Worm (Caenorhabditis elegans) whole organism, midembryonic: ENCODE measurements around the gene lipl-7.

Experiments used
- T22C8.4 ChIP-seq: fragments of 200-800 bp; sonication (Bioruptor generic); IDR thresholded peaks from 2 replicates; pipeline ENCODE4 v1.3.6; 2022; ENCODE audit warnings: missing genetic modification characterization, missing compliant biosample characterization
- cog-1 ChIP-seq: sonication (generic microtip); optimal IDR thresholded peaks from 2 replicates; lab custom pipeline; 2016; ENCODE audit warnings: missing genetic modification characterization, missing compliant biosample characterization
- flt-1 ChIP-seq: fragments of 200-800 bp; sonication (Bioruptor generic); IDR thresholded peaks from 2 replicates; pipeline ENCODE4 v1.3.6; 2022; ENCODE audit warnings: missing genetic modification characterization, missing compliant biosample characterization
- klf-2 ChIP-seq: fragments of 200-800 bp; sonication (Bioruptor generic); conservative IDR thresholded peaks from 2 replicates; pipeline ENCODE4 v1.3.6; 2022; ENCODE audit warnings: missing genetic modification reagents, missing genetic modification characterization, missing compliant biosample characterization
- med-1 ChIP-seq: sonication (generic microtip); optimal IDR thresholded peaks from 2 replicates; lab custom pipeline; 2017; ENCODE audit warnings: missing genetic modification characterization, mild to moderate bottlenecking, missing compliant biosample characterization, antibody characterized with exemption, missing genetic modification reagents; ENCODE audit not compliant: insufficient read depth
- ref-1 ChIP-seq: fragments of 200-800 bp; sonication (Bioruptor generic); conservative IDR thresholded peaks from 2 replicates; pipeline ENCODE4 v1.3.6; 2022; ENCODE audit warnings: missing genetic modification reagents, missing genetic modification characterization, missing compliant biosample characterization
- tab-1 ChIP-seq: fragments of 200-800 bp; sonication (Bioruptor generic); IDR thresholded peaks from 2 replicates; pipeline ENCODE4 v1.3.6; 2022; ENCODE audit warnings: missing genetic modification characterization, missing compliant biosample characterization
- ztf-23 ChIP-seq: fragments of 200-800 bp; sonication (Bioruptor generic); IDR thresholded peaks from 2 replicates; pipeline ENCODE4 v1.3.6; 2022; ENCODE audit warnings: missing genetic modification reagents, missing genetic modification characterization, missing compliant biosample characterization
- ztf-29 ChIP-seq: fragments of 200-800 bp; sonication (Bioruptor generic); IDR thresholded peaks from 2 replicates; pipeline ENCODE4 v1.3.6; 2022; ENCODE audit warnings: missing genetic modification reagents, missing genetic modification characterization, missing compliant biosample characterization

Gene lipl-7

DNA sequence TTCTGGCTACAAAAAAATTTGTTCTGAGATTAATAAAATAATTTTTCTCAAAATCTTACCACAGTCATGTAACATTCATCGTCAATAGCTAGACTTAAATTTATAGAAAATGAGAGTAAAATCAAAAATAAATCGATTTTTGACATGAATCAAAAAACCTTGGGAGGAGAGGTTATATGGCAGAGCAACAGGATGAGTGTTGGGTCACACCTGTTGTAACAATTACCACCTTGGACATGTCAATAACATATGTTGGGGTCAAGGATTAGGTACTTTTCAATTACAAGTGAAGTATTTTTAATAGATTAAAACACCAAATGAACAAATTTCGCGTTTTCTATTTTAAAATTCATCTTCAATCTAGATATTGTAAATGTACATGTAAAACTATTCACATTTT is at the start of gene lipl-7:
lipl-7 (minus strand) TSS at position 165 of the 400 bp plus-strand sequence.
- no peak for TF ChIP-seq med-1 (GFP tag; lab: Kevin White, UChicago)
- TF ChIP-seq flt-1 (GFP tag; lab: Robert Waterston, UW): no peak
- no peak for TF ChIP-seq ztf-29 (GFP tag; lab: Robert Waterston, UW)
- no peak for TF ChIP-seq ref-1 (GFP tag; lab: Robert Waterston, UW)
- TF ChIP-seq klf-2 (GFP tag; lab: Robert Waterston, UW): no peak
- TF ChIP-seq tab-1 (GFP tag; lab: Robert Waterston, UW): no peak
- no peak for TF ChIP-seq T22C8.4 (GFP tag; lab: Robert Waterston, UW)
- no peak for TF ChIP-seq cog-1 (tag; lab: Kevin White, UChicago)
- no peak for TF ChIP-seq ztf-23 (GFP tag; lab: Robert Waterston, UW)

DNA sequence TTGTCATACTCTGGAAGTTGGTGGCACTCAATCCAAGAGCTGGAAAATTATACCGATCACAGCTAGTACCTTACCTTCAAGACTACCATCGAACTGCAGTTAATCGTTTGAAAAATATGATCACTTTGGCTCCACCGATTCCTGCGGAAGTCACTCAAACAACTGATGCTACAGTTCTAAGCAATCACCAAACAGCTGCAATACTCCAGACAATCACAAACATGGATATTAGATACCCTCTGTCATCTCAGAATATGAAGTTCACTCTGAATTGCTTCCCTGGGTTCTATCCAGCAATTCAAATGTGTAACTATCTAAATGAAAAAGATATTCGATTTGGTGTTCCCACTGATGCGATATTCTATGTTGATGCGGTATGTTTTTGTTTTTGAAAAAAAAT is 47.0 kb upstream of the lipl-7 start:
- TF ChIP-seq cog-1 (tag; lab: Kevin White, UChicago) (no peak), flt-1 (GFP tag; lab: Robert Waterston, UW) (no peak), T22C8.4 (GFP tag; lab: Robert Waterston, UW) (no peak), ztf-29 (GFP tag; lab: Robert Waterston, UW) (no peak), tab-1 (GFP tag; lab: Robert Waterston, UW) (no peak), ztf-23 (GFP tag; lab: Robert Waterston, UW) (no peak), klf-2 (GFP tag; lab: Robert Waterston, UW) (no peak), ref-1 (GFP tag; lab: Robert Waterston, UW) (no peak), med-1 (GFP tag; lab: Kevin White, UChicago) (no peak)

DNA sequence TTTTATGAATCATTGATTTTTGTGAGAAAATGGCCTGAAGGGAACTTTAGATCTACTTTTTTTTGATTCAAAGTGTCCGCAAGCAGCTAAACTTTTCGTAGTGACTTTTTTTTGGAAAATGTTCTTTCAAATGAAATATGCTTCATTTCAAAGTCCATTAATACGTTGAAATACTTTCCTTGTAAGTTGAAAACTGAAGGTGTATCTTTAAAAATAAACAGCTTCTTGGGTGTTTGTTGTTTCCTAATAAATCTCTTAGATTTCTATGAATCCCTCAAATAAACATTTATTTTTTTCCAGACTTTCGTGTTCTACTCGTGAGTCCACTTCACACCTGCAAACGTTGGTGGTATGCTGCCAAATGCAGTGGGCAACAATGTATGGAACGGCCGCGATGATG is 45.0 kb upstream of the lipl-7 start, which contains the start of gene ebax-1:
ebax-1 (plus strand) TSS at position 301 of the 400 bp plus-strand sequence.
- TF ChIP-seq med-1 (GFP tag; lab: Kevin White, UChicago): no peak
- no peak for TF ChIP-seq ztf-29 (GFP tag; lab: Robert Waterston, UW)
- no peak for TF ChIP-seq T22C8.4 (GFP tag; lab: Robert Waterston, UW)
- TF ChIP-seq tab-1 (GFP tag; lab: Robert Waterston, UW): no peak
- no peak for TF ChIP-seq klf-2 (GFP tag; lab: Robert Waterston, UW)
- TF ChIP-seq ref-1 (GFP tag; lab: Robert Waterston, UW): no peak
- no peak for TF ChIP-seq flt-1 (GFP tag; lab: Robert Waterston, UW)
- no peak for TF ChIP-seq cog-1 (tag; lab: Kevin White, UChicago)
- TF ChIP-seq ztf-23 (GFP tag; lab: Robert Waterston, UW): no peak

DNA sequence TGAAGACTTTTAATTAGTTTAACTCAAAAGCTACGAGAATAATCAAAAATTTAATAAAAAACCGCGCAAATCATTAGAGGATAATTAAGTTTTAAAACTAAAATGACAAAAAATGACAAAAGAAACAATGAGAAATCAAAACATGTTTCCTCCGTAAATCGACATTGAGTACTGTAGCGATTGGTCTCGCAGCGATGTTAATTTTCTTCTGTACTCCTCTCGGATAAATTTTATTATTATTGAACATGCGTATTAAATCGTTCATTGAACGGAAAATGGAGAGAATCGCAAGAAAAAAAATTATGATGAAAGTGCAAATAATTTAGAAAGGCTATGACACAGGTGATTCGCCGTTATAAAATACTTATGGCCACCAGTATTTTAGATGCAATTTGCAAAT is 43.7 kb upstream of the lipl-7 start:
- TF ChIP-seq cog-1 (tag; lab: Kevin White, UChicago) (no peak), klf-2 (GFP tag; lab: Robert Waterston, UW) (no peak), ztf-23 (GFP tag; lab: Robert Waterston, UW) (no peak)

DNA sequence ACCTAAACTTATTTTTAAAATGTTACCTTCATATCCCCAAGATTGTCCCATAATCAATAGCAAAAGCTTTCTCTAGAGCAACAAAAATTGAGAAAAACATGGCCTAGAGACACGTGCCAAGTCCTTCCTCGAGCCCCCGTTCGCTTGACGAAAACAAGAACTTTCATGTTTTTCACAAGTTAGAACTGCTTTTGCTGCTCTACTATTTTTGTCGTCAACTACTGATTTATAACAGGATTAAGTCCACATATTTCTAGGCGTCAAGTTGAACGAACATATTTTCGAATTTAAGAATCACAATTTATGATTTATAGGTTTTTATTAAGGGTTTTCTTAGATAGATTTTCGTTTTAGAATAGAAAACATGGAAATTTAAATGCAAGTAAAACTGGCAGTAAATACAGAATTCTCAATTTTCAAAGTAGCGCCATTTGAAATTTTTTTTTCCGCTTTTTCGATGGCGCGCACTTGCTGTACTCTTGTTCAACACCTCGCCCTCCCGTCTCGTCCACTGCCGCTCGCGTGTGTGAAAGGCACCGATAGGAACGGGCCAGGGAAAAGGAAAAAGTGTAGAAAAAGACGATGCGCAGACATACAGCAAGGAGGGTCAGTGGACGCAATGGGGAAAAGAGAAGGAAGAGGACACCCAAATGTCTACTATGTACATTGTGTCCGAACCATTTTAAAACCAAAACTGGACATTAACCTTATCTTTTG is 42.7 kb upstream of the lipl-7 start, which contains the start of gene rad-51:
rad-51 (minus strand) TSS at position 51 of the 717 bp plus-strand sequence.
- no peak for TF ChIP-seq med-1 (GFP tag; lab: Kevin White, UChicago)
- TF ChIP-seq cog-1 (tag; lab: Kevin White, UChicago): peak; percentile 38
- no peak for TF ChIP-seq T22C8.4 (GFP tag; lab: Robert Waterston, UW)
- TF ChIP-seq ref-1 (GFP tag; lab: Robert Waterston, UW): no peak
- no peak for TF ChIP-seq flt-1 (GFP tag; lab: Robert Waterston, UW)
- TF ChIP-seq klf-2 (GFP tag; lab: Robert Waterston, UW): no peak
- TF ChIP-seq tab-1 (GFP tag; lab: Robert Waterston, UW): 0 out of 2 replicates have a peak, but pooled peaks have one; percentile 9

DNA sequence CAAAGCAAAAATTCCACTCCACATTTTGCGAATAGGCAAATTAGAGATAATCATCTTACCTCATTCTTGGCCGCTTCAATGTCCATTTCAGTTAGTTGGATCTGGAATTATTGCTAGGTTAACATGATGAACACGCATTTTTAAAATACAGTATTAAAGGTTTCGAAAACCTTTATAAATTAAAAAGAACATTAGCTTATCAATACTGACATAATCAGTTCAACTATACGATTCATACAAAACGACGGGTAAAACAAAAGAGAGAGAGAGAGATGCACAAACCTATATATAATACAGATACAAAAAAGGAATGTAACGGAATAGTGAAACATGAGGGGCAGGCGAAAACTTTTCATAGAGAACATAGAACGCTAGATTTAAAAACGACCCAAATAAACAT is 39.9 kb upstream of the lipl-7 start, which contains the start of gene thk-1:
thk-1 (minus strand) TSS at position 101 of the 400 bp plus-strand sequence.
- no peak for TF ChIP-seq ztf-29 (GFP tag; lab: Robert Waterston, UW)
- no peak for TF ChIP-seq tab-1 (GFP tag; lab: Robert Waterston, UW)
- TF ChIP-seq T22C8.4 (GFP tag; lab: Robert Waterston, UW): no peak
- TF ChIP-seq cog-1 (tag; lab: Kevin White, UChicago): no peak
- no peak for TF ChIP-seq flt-1 (GFP tag; lab: Robert Waterston, UW)
- TF ChIP-seq ztf-23 (GFP tag; lab: Robert Waterston, UW): no peak
- TF ChIP-seq ref-1 (GFP tag; lab: Robert Waterston, UW): no peak
- TF ChIP-seq med-1 (GFP tag; lab: Kevin White, UChicago): no peak
- TF ChIP-seq klf-2 (GFP tag; lab: Robert Waterston, UW): no peak

DNA sequence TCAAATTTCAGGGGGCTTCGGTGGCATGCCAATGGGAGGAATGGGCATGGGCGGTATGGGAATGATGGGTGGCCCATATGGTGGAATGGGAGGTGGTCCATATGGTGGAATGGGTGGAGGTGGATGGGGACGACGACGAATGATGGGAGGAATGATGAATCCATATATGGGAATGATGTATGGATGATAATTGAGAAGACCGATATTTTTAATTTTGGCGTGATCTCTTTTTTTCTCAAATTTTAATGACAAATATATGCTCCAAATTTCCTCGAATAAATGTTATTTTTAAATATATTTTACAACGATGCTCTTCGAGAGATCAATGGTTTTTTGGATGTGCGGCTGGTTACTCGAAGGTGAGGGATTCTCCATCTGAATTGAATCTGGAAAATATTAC is 36.1 kb upstream of the lipl-7 start, which contains the start of gene Y43C5A.4:
Y43C5A.4 (plus strand) TSS at position 301 of the 400 bp plus-strand sequence.
- TF ChIP-seq T22C8.4 (GFP tag; lab: Robert Waterston, UW) (no peak), ref-1 (GFP tag; lab: Robert Waterston, UW) (no peak), cog-1 (tag; lab: Kevin White, UChicago) (no peak), med-1 (GFP tag; lab: Kevin White, UChicago) (no peak), ztf-23 (GFP tag; lab: Robert Waterston, UW) (no peak), tab-1 (GFP tag; lab: Robert Waterston, UW) (no peak), flt-1 (GFP tag; lab: Robert Waterston, UW) (no peak), ztf-29 (GFP tag; lab: Robert Waterston, UW) (no peak), klf-2 (GFP tag; lab: Robert Waterston, UW) (no peak)

DNA sequence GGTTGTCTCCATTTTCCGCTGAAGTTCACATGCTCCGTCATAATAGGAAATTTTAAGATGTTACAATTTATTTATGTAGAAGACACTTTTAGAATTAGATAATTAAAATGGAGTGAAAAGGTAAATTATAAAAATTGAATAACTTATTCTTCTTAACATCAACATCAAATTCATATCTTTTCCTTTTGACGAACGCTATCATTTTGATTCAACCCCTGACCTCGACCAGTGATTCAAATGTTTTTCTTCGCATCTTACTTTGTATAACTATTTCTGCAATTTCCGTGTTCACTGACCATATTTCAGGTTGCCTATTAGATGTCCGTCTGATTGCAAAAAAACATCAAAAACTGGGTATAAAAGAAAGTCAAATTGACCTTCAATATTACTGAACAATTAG is 35.3 kb upstream of the lipl-7 start, which contains the start of gene Y43C5A.7:
Y43C5A.7 (plus strand) TSS at position 301 of the 400 bp plus-strand sequence.
- no peak for TF ChIP-seq tab-1 (GFP tag; lab: Robert Waterston, UW)
- TF ChIP-seq ref-1 (GFP tag; lab: Robert Waterston, UW): no peak
- TF ChIP-seq ztf-23 (GFP tag; lab: Robert Waterston, UW): no peak
- TF ChIP-seq flt-1 (GFP tag; lab: Robert Waterston, UW): no peak
- no peak for TF ChIP-seq cog-1 (tag; lab: Kevin White, UChicago)
- TF ChIP-seq T22C8.4 (GFP tag; lab: Robert Waterston, UW): no peak
- TF ChIP-seq ztf-29 (GFP tag; lab: Robert Waterston, UW): no peak
- TF ChIP-seq klf-2 (GFP tag; lab: Robert Waterston, UW): no peak
- no peak for TF ChIP-seq med-1 (GFP tag; lab: Kevin White, UChicago)
